Worm (Caenorhabditis elegans): ENCODE results near the gene M117.6.

Gene M117.6

DNA sequence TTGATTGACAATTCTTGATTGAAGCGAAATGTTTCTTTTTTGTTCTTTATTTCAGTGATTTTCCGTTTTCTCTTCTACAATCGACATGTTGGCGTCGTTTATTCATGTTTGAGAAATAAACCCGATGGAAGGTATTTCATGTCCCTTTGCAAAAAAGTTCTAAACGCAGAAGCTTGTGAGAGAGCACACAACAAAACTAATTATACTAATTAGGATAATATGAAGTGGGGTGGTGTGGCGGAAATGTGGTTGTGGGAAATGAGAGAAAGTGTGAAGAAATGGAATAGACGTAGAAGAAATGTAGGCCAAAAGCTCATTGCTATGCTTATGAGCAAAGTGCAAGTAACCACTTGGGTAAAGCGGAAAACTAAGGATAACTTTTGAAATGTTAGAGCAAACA is 45.1 kb downstream of the M117.6 start:
- no peak for TF ChIP-seq duxl-1 (tag; optimal IDR thresholded peaks at IDR 0.05; ENCODE audit: poor library complexity)
- no peak for TF ChIP-seq nhr-41 (GFP tag; IDR thresholded peaks at IDR 0.05)
- no peak for TF ChIP-seq zip-11 (GFP tag; IDR thresholded peaks at IDR 0.05)
- TF ChIP-seq nhr-6 (tag; optimal IDR thresholded peaks at IDR 0.05), result no peak
- no peak for TF ChIP-seq tag-97 (GFP tag; IDR thresholded peaks at IDR 0.05)
- no peak for TF ChIP-seq ceh-62 (tag; optimal IDR thresholded peaks at IDR 0.05)
- no peak for TF ChIP-seq dpl-1 (GFP tag; optimal IDR thresholded peaks at IDR 0.05)
- TF ChIP-seq madf-9 (GFP tag; conservative IDR thresholded peaks at IDR 0.05), result no peak
- no peak for TF ChIP-seq R02D3.7 (tag; optimal IDR thresholded peaks at IDR 0.05)
- no peak for TF ChIP-seq vab-7 (GFP tag; IDR thresholded peaks at IDR 0.05)
- no peak for TF ChIP-seq lin-13 (GFP tag; optimal IDR thresholded peaks at IDR 0.05)
- TF ChIP-seq ztf-7 (tag; optimal IDR thresholded peaks at IDR 0.05), result no peak
- no peak for TF ChIP-seq hlh-30 (tag; optimal IDR thresholded peaks at IDR 0.05; ENCODE audit: insufficient read depth)
- no peak for TF ChIP-seq aha-1 (tag)
- no peak for TF ChIP-seq daf-8 (GFP tag; IDR thresholded peaks at IDR 0.05)

- no peak for TF ChIP-seq zfp-3 (GFP tag; conservative IDR thresholded peaks at IDR 0.05)
- TF ChIP-seq unc-130 (GFP tag; optimal IDR thresholded peaks at IDR 0.05), result no peak
- TF ChIP-seq Y5F2A.4 (GFP tag; optimal IDR thresholded peaks at IDR 0.05), result no peak
- no peak for TF ChIP-seq nhr-10 (tag; optimal IDR thresholded peaks at IDR 0.05)
- no peak for TF ChIP-seq Y105C5A.15 (GFP tag; IDR thresholded peaks at IDR 0.05)
- TF ChIP-seq vab-7 (GFP tag; IDR thresholded peaks at IDR 0.05), result no peak
- no peak for TF ChIP-seq nhr-41 (GFP tag; IDR thresholded peaks at IDR 0.05)
- no peak for TF ChIP-seq ceh-62 (tag; optimal IDR thresholded peaks at IDR 0.05)
- TF ChIP-seq ZK546.5 (tag; optimal IDR thresholded peaks at IDR 0.05), result no peak
- no peak for TF ChIP-seq F44E2.7 (GFP tag; IDR thresholded peaks at IDR 0.05)
- no peak for TF ChIP-seq arid-1 (GFP tag; conservative IDR thresholded peaks at IDR 0.05)
Measured at ce11 chrIV:11779028-11779427, 48.9 kb downstream of the M117.6 start, which contains the start of gene lpr-2. TSS of gene lpr-2 (plus strand) at chrIV:11779216.
